Worm (Caenorhabditis elegans) whole organism, L4 larva: ENCODE measurements around the gene C06A1.7.

Experiments used
- F26F4.8 ChIP-seq: fragments of 200-800 bp; sonication (Bioruptor generic); conservative IDR thresholded peaks from 2 replicates; pipeline ENCODE4 v1.3.6; 2022; ENCODE audit warnings: missing genetic modification characterization, missing compliant biosample characterization
- F44E2.7 ChIP-seq: fragments of 200-800 bp; sonication (Bioruptor generic); IDR thresholded peaks from 2 replicates; pipeline ENCODE4 v2.1.2; 2022; ENCODE audit warnings: missing genetic modification characterization, missing compliant biosample characterization
- T20F7.1 ChIP-seq: fragments of 200-800 bp; sonication (Bioruptor generic); optimal IDR thresholded peaks from 2 replicates; lab custom pipeline; 2018; ENCODE audit warnings: mild to moderate bottlenecking, missing genetic modification characterization, missing compliant biosample characterization
- Y48G9A.11 ChIP-seq: fragments of 200-800 bp; sonication (Bioruptor generic); IDR thresholded peaks from 2 replicates; pipeline ENCODE4 v1.3.6; 2022; ENCODE audit warnings: missing genetic modification reagents, missing genetic modification characterization, missing compliant biosample characterization
- Y5F2A.4 ChIP-seq: fragments of 200-800 bp; sonication (Bioruptor generic); optimal IDR thresholded peaks from 2 replicates; lab custom pipeline; 2018; ENCODE audit warnings: mild to moderate bottlenecking, missing genetic modification characterization, missing compliant biosample characterization
- ZK337.2 ChIP-seq: fragments of 200-800 bp; sonication (Bioruptor generic); IDR thresholded peaks from 2 replicates; pipeline ENCODE4 v1.3.6; 2022; ENCODE audit warnings: missing genetic modification reagents, missing genetic modification characterization, missing compliant biosample characterization
- aha-1 ChIP-seq: fragments of 150-350 bp; peaks from one replicate; lab custom pipeline; 2014; ENCODE audit warnings: missing biosample characterization, missing genetic modification characterization
- aly-2 ChIP-seq: sonication (generic microtip); optimal IDR thresholded peaks from 2 replicates; lab custom pipeline; 2018; ENCODE audit warnings: missing biosample characterization, missing genetic modification characterization
- ama-1 ChIP-seq: fragments of 150-350 bp; optimal IDR thresholded peaks from 2 replicates; lab custom pipeline; 2014; ENCODE audit warnings: inconsistent platforms, mixed read lengths
- ceh-20 ChIP-seq: fragments of 200-800 bp; sonication (Bioruptor generic); IDR thresholded peaks from 2 replicates; pipeline ENCODE4 v1.3.6; 2022; ENCODE audit warnings: missing genetic modification reagents, missing genetic modification characterization, missing compliant biosample characterization
- ceh-32 ChIP-seq: sonication (generic microtip); optimal IDR thresholded peaks from 2 replicates; lab custom pipeline; 2016; ENCODE audit warnings: mild to moderate bottlenecking, missing genetic modification characterization, missing compliant biosample characterization; ENCODE audit not compliant: poor library complexity
- ceh-82 ChIP-seq: sonication (generic microtip); optimal IDR thresholded peaks from 2 replicates; lab custom pipeline; 2017; ENCODE audit warnings: missing biosample characterization, missing genetic modification characterization
- daf-16 ChIP-seq, 3 experiments: sonication (generic microtip); optimal IDR thresholded peaks; 2 replicates each; lab custom pipeline; 2016 to 2017; ENCODE audit warnings: missing genetic modification characterization in 3 of 3, missing genetic modification reagents in 3 of 3, mild to moderate bottlenecking in 2 of 3, missing compliant biosample characterization in 2 of 3, missing biosample characterization in 1 of 3, moderate library complexity in 1 of 3
- dmd-8 ChIP-seq: fragments of 200-800 bp; sonication (Bioruptor generic); IDR thresholded peaks from 2 replicates; pipeline ENCODE4 v1.3.6; 2022; ENCODE audit warnings: missing genetic modification characterization, missing compliant biosample characterization
- dpl-1 ChIP-seq: fragments of 150-350 bp; optimal IDR thresholded peaks from 2 replicates; lab custom pipeline; 2014; ENCODE audit warnings: missing biosample characterization, missing genetic modification reagents, missing genetic modification characterization
- fkh-10 ChIP-seq: fragments of 150-350 bp; optimal IDR thresholded peaks from 2 replicates; lab custom pipeline; 2014; ENCODE audit warnings: missing biosample characterization, missing genetic modification reagents, missing genetic modification characterization
- fos-1 ChIP-seq: fragments of 150-350 bp; optimal IDR thresholded peaks from 2 replicates; lab custom pipeline; 2014; ENCODE audit warnings: missing biosample characterization, missing genetic modification characterization
- gei-8 ChIP-seq: fragments of 200-800 bp; sonication (Bioruptor generic); optimal IDR thresholded peaks from 2 replicates; lab custom pipeline; 2018; ENCODE audit warnings: mild to moderate bottlenecking, missing genetic modification characterization, missing compliant biosample characterization
- hif-1 ChIP-seq, 2 experiments: sonication (generic microtip); optimal IDR thresholded peaks; 2 replicates each; lab custom pipeline; 2016 to 2017; ENCODE audit warnings: missing compliant biosample characterization in 2 of 2, missing genetic modification characterization in 2 of 2, missing genetic modification reagents in 2 of 2, missing genotype in 2 of 2, mild to moderate bottlenecking in 1 of 2
- hlh-30 ChIP-seq: sonication (generic microtip); optimal IDR thresholded peaks from 2 replicates; lab custom pipeline; 2017; ENCODE audit warnings: antibody characterized with exemption, mild to moderate bottlenecking, missing genetic modification characterization, missing compliant biosample characterization; ENCODE audit not compliant: insufficient read depth
- jun-1 ChIP-seq: fragments of 150-350 bp; optimal IDR thresholded peaks from 2 replicates; lab custom pipeline; 2014; ENCODE audit warnings: missing biosample characterization, missing genetic modification reagents, missing genetic modification characterization
- lim-7 ChIP-seq: fragments of 200-800 bp; sonication (Bioruptor generic); IDR thresholded peaks from 2 replicates; pipeline ENCODE4 v1.3.6; 2022; ENCODE audit warnings: missing genetic modification characterization, missing compliant biosample characterization
- lin-38 ChIP-seq: fragments of 200-800 bp; sonication (Bioruptor generic); IDR thresholded peaks from 2 replicates; pipeline ENCODE4 v1.3.6; 2022; ENCODE audit warnings: missing genetic modification reagents, missing genetic modification characterization, missing compliant biosample characterization
- lin-39 ChIP-seq: fragments of 150-350 bp; optimal IDR thresholded peaks from 2 replicates; lab custom pipeline; 2014; ENCODE audit warnings: missing biosample characterization, missing genetic modification reagents, missing genetic modification characterization
- lir-3 ChIP-seq: sonication (generic microtip); optimal IDR thresholded peaks from 2 replicates; lab custom pipeline; 2016; ENCODE audit warnings: mild to moderate bottlenecking, missing genetic modification characterization, missing compliant biosample characterization
- lsy-2 ChIP-seq, 2 experiments: fragments of 150-350 bp in 1 of 2; sonication (generic microtip) in 1 of 2; optimal IDR thresholded peaks; 2 replicates each; lab custom pipeline; 2014 to 2017; ENCODE audit warnings: missing biosample characterization in 2 of 2, missing genetic modification characterization in 2 of 2
- mes-2 ChIP-seq: sonication (generic microtip); optimal IDR thresholded peaks from 2 replicates; lab custom pipeline; 2016; ENCODE audit warnings: missing genotype, mild to moderate bottlenecking, missing genetic modification characterization, missing compliant biosample characterization; ENCODE audit not compliant: poor library complexity, severe bottlenecking
- mxl-2 ChIP-seq: fragments of 200-800 bp; sonication (Bioruptor generic); conservative IDR thresholded peaks from 2 replicates; pipeline ENCODE4 v1.3.6; 2022; ENCODE audit warnings: missing genetic modification reagents, missing genetic modification characterization, missing compliant biosample characterization
- mxl-3 ChIP-seq: fragments of 200-800 bp; sonication (Bioruptor generic); optimal IDR thresholded peaks from 2 replicates; lab custom pipeline; 2018; ENCODE audit warnings: mild to moderate bottlenecking, missing genetic modification characterization, missing compliant biosample characterization
- nhr-11 ChIP-seq: fragments of 150-350 bp; optimal IDR thresholded peaks from 2 replicates; lab custom pipeline; 2014; ENCODE audit warnings: missing biosample characterization, missing genetic modification characterization
- nhr-111 ChIP-seq: fragments of 200-800 bp; sonication (Bioruptor generic); optimal IDR thresholded peaks from 2 replicates; lab custom pipeline; 2018; ENCODE audit warnings: mild to moderate bottlenecking, missing genetic modification characterization, missing compliant biosample characterization
- nhr-237 ChIP-seq: sonication (generic microtip); optimal IDR thresholded peaks from 2 replicates; lab custom pipeline; 2017; ENCODE audit warnings: missing biosample characterization, missing genetic modification characterization
- nhr-25 ChIP-seq: sonication (generic microtip); optimal IDR thresholded peaks from 2 replicates; lab custom pipeline; 2017; ENCODE audit warnings: missing genetic modification characterization, mild to moderate bottlenecking, missing compliant biosample characterization, antibody characterized with exemption, moderate library complexity, borderline replicate concordance; ENCODE audit not compliant: insufficient read depth
- nhr-28 ChIP-seq: fragments of 150-350 bp; optimal IDR thresholded peaks from 2 replicates; lab custom pipeline; 2014; ENCODE audit warnings: missing biosample characterization, missing genetic modification characterization
- nhr-42 ChIP-seq: fragments of 200-800 bp; sonication (Bioruptor generic); IDR thresholded peaks from 2 replicates; pipeline ENCODE4 v1.3.6; 2022; ENCODE audit warnings: missing genetic modification characterization, missing compliant biosample characterization
- rbr-2 ChIP-seq: sonication (generic microtip); optimal IDR thresholded peaks from 2 replicates; lab custom pipeline; 2016; ENCODE audit warnings: missing genotype, missing genetic modification characterization, missing compliant biosample characterization
- saeg-2 ChIP-seq: fragments of 200-800 bp; sonication (Bioruptor generic); IDR thresholded peaks from 2 replicates; pipeline ENCODE4 v1.3.6; 2022; ENCODE audit warnings: missing genetic modification reagents, missing genetic modification characterization, missing compliant biosample characterization
- snpc-4 ChIP-seq: fragments of 150-350 bp; optimal IDR thresholded peaks from 2 replicates; lab custom pipeline; 2014; ENCODE audit warnings: missing biosample characterization, missing genetic modification characterization
- tag-97 ChIP-seq: fragments of 200-800 bp; sonication (Bioruptor generic); IDR thresholded peaks from 2 replicates; pipeline ENCODE4 v1.3.6; 2022; ENCODE audit warnings: missing genetic modification characterization, missing compliant biosample characterization
- tra-1 ChIP-seq: fragments of 200-800 bp; sonication (Bioruptor generic); IDR thresholded peaks from 2 replicates; pipeline ENCODE4 v1.3.6; 2022; ENCODE audit warnings: missing genetic modification reagents, missing genetic modification characterization, missing compliant biosample characterization
- unc-130 ChIP-seq: sonication (generic microtip); optimal IDR thresholded peaks from 2 replicates; lab custom pipeline; 2016; ENCODE audit warnings: missing genetic modification reagents, missing genetic modification characterization, missing compliant biosample characterization
- unc-39 ChIP-seq: sonication (generic microtip); optimal IDR thresholded peaks from 2 replicates; lab custom pipeline; 2017; ENCODE audit warnings: missing biosample characterization, missing genetic modification characterization
- vab-7 ChIP-seq: fragments of 200-800 bp; sonication (Bioruptor generic); IDR thresholded peaks from 2 replicates; pipeline ENCODE4 v1.3.6; 2022; ENCODE audit warnings: missing genetic modification reagents, missing genetic modification characterization, missing compliant biosample characterization
- zfp-2 ChIP-seq: sonication (generic microtip); optimal IDR thresholded peaks from 2 replicates; lab custom pipeline; 2016; ENCODE audit warnings: mild to moderate bottlenecking, missing genetic modification characterization, missing compliant biosample characterization
- zfp-3 ChIP-seq: fragments of 200-800 bp; sonication (Bioruptor generic); conservative IDR thresholded peaks from 2 replicates; pipeline ENCODE4 v1.3.6; 2022; ENCODE audit warnings: missing genetic modification reagents, missing genetic modification characterization, missing compliant biosample characterization
- zip-2 ChIP-seq: fragments of 150-350 bp; optimal IDR thresholded peaks from 2 replicates; lab custom pipeline; 2014; ENCODE audit warnings: missing biosample characterization, missing genetic modification characterization
- ztf-11 ChIP-seq: fragments of 150-350 bp; optimal IDR thresholded peaks from 2 replicates; lab custom pipeline; 2014; ENCODE audit warnings: missing biosample characterization, missing genetic modification characterization
- ztf-7 ChIP-seq: fragments of 150-350 bp; optimal IDR thresholded peaks from 2 replicates; lab custom pipeline; 2014; ENCODE audit warnings: missing biosample characterization, missing genetic modification characterization

C06A1.7 gene

DNA sequence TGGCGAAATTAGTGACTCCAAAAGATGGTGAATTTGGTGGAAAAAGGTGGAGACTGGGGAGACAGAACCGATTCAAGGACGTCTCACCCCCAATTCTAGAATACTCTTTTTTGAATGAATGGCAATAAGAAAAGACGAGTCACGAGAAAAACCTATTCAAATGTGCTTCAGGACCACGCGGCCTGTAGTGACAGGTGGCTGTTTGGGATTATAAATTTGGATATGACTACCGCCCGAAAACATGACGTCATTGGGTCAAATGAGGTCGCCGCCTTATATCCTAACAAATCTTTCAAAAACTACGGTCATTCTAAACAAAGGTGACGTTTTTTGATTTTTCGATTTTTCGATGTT lies 10.7 kb upstream of the C06A1.7 start (continued):
- TF ChIP-seq nhr-42 (GFP tag; lab: Robert Waterston, UW): no peak
- no peak for TF ChIP-seq hif-1 (tag; optimal IDR thresholded peaks at IDR 0.05; lab: Kevin White, UChicago)
- TF ChIP-seq lir-3 (tag; lab: Kevin White, UChicago): no peak
- no peak for TF ChIP-seq dpl-1
- no peak for TF ChIP-seq unc-130 (GFP tag; lab: Kevin White, UChicago)
- no peak for TF ChIP-seq Y5F2A.4 (GFP tag; lab: Kevin White, UChicago)
- TF ChIP-seq fkh-10: no peak
- no peak for TF ChIP-seq unc-39
- TF ChIP-seq jun-1 (tag; lab: Kevin White, UChicago): no peak
- no peak for TF ChIP-seq ceh-82 (tag; lab: Kevin White, UChicago)
- TF ChIP-seq F44E2.7: no peak
- no peak for TF ChIP-seq zip-2 (tag; lab: Kevin White, UChicago)
- no peak; the same call in 1 of the 2 replicates for TF ChIP-seq zfp-3 (GFP tag; lab: Robert Waterston, UW)
- TF ChIP-seq lin-38: no peak
- peak; percentile 21 for TF ChIP-seq nhr-25 (tag; lab: Kevin White, UChicago)
- no peak for TF ChIP-seq fos-1 (tag; lab: Kevin White, UChicago)
- no peak for TF ChIP-seq mxl-3 (GFP tag; lab: Kevin White, UChicago)
- peak; percentile 38 for TF ChIP-seq ama-1 (lab: Kevin White, UChicago)
- no peak for TF ChIP-seq ztf-7
- TF ChIP-seq nhr-11 (tag; lab: Kevin White, UChicago): no peak
- TF ChIP-seq saeg-2 (GFP tag; lab: Robert Waterston, UW): no peak
- TF ChIP-seq nhr-28 (tag; lab: Kevin White, UChicago): no peak
- no peak for TF ChIP-seq nhr-111 (GFP tag; lab: Kevin White, UChicago)
- TF ChIP-seq daf-16 (GFP tag; optimal IDR thresholded peaks at IDR 0.05; lab: Kevin White, UChicago): no peak
- peak; percentile 19 for TF ChIP-seq daf-16 (tag; optimal IDR thresholded peaks at IDR 0.05; lab: Kevin White, UChicago)
- TF ChIP-seq hlh-30: peak; percentile 41
- no peak for TF ChIP-seq mes-2 (tag; lab: Kevin White, UChicago)
- TF ChIP-seq T20F7.1 (GFP tag; lab: Kevin White, UChicago): no peak
- no peak for TF ChIP-seq ZK337.2 (GFP tag; lab: Robert Waterston, UW)
- no peak for TF ChIP-seq ceh-32 (tag; lab: Kevin White, UChicago)
- TF ChIP-seq tra-1 (GFP tag; lab: Robert Waterston, UW): 0 out of 2 replicates have a peak, but pooled peaks have one; percentile 19
- TF ChIP-seq lim-7: no peak
- TF ChIP-seq ceh-20 (GFP tag; lab: Robert Waterston, UW): no peak
- TF ChIP-seq aly-2: no peak
- no peak for TF ChIP-seq rbr-2
- no peak for TF ChIP-seq dmd-8 (GFP tag; lab: Robert Waterston, UW)
- no peak for TF ChIP-seq gei-8 (GFP tag; lab: Kevin White, UChicago)
- no peak for TF ChIP-seq snpc-4 (tag; lab: Kevin White, UChicago)

DNA sequence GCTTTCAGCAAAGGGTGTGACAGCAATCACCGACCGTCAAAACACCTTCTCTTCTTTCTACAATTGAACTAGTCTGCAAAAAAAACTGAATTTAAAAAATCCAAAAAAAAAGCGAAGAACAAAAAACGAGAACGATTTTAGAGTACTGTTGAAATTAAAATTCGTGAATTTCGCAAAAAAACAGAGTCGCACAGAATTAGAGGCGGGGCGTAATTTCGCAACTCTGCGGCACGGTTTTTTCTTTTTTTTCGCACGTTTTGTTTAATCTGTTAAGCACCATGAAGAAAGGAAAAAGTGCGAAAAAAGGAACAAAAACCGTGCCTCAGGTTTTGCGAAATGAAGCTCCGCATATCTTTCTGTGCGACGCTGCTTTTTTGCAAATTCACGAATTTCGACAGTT lies 9.7 kb upstream of the C06A1.7 start, which contains the start of gene mnk-1:
mnk-1 (minus strand) TSS at position 73 of the 400 bp plus-strand sequence.
- TF ChIP-seq aha-1 (tag; lab: Kevin White, UChicago): peak; percentile 87
- TF ChIP-seq Y48G9A.11: no peak
- TF ChIP-seq, all 104 proteins: peak for 1

ce11 chrII:10555484-10556075 lies 9.1 kb upstream of the C06A1.7 start:
- TF ChIP-seq F26F4.8 (no peak), ztf-11 (tag; lab: Kevin White, UChicago) (no peak), vab-7 (0 out of 2 replicates have a peak, but pooled peaks have one; percentile 23), tag-97 (GFP tag; lab: Robert Waterston, UW) (no peak), daf-16 (GFP tag; optimal IDR thresholded peaks at IDR 0.05; lab: Kevin White, UChicago) (peak in 1 of 2 experiments; percentile 26), daf-16 (tag; optimal IDR thresholded peaks at IDR 0.05; lab: Kevin White, UChicago) (peak; percentile 26), nhr-42 (GFP tag; lab: Robert Waterston, UW) (no peak), lsy-2 (tag; optimal IDR thresholded peaks at IDR 0.05; lab: Kevin White, UChicago) (peak; percentile 12 to 20), unc-39 (no peak), lin-38 (peak; percentile 48), mxl-2 (0 out of 2 replicates have a peak, but pooled peaks have one; percentile 8), lin-39 (tag; lab: Kevin White, UChicago) (no peak), tra-1 (GFP tag; lab: Robert Waterston, UW) (peak; percentile 56), nhr-28 (tag; lab: Kevin White, UChicago) (peak; percentile 73), nhr-237 (no peak), ZK337.2 (GFP tag; lab: Robert Waterston, UW) (no peak), zfp-2 (tag; lab: Kevin White, UChicago) (no peak)
